Worm (Caenorhabditis elegans) whole organism, mixed stage, embryonic: ENCODE data around the gene try-3.

ENCODE experiments used
- bed-3 ChIP-seq: fragments of 200-800 bp; sonication (Bioruptor generic); optimal IDR thresholded peaks from 3 replicates; lab custom pipeline; 2018; ENCODE audit warnings: mild to moderate bottlenecking, missing genetic modification characterization, moderate library complexity, missing compliant biosample characterization
- lin-13 ChIP-seq: fragments of 150-350 bp; optimal IDR thresholded peaks from 2 replicates; lab custom pipeline; 2014; ENCODE audit warnings: missing biosample characterization, missing genetic modification characterization
- lsy-2 ChIP-seq: fragments of 150-350 bp; optimal IDR thresholded peaks from 2 replicates; lab custom pipeline; 2014; ENCODE audit warnings: missing biosample characterization, missing genetic modification characterization
- mep-1 ChIP-seq: fragments of 150-350 bp; optimal IDR thresholded peaks from 2 replicates; lab custom pipeline; 2017; ENCODE audit warnings: missing biosample characterization, missing genetic modification reagents, missing genetic modification characterization, inconsistent platforms
- mls-2 ChIP-seq: sonication (generic microtip); optimal IDR thresholded peaks from 2 replicates; lab custom pipeline; 2016; ENCODE audit warnings: mild to moderate bottlenecking, missing genetic modification characterization, moderate library complexity, missing compliant biosample characterization
- unc-39 ChIP-seq: fragments of 150-350 bp; optimal IDR thresholded peaks from 2 replicates; lab custom pipeline; 2014; ENCODE audit warnings: missing biosample characterization, missing genetic modification characterization
- ztf-11 ChIP-seq: fragments of 150-350 bp; optimal IDR thresholded peaks from 2 replicates; lab custom pipeline; 2014; ENCODE audit warnings: missing biosample characterization, missing genetic modification characterization

- TF ChIP-seq unc-39 (tag; lab: Kevin White, UChicago), result no peak
- TF ChIP-seq mls-2 (tag; lab: Kevin White, UChicago), result no peak
- no peak for TF ChIP-seq ztf-11 (tag; lab: Kevin White, UChicago)
- TF ChIP-seq lin-13 (tag; lab: Kevin White, UChicago), result no peak
- no peak for TF ChIP-seq lsy-2
- no peak for TF ChIP-seq mep-1 (tag; lab: Kevin White, UChicago)
- TF ChIP-seq bed-3 (GFP tag; lab: Kevin White, UChicago), result no peak
Observed at ce11 chrIV:6602376-6602775, 45.4 kb downstream of the try-3 start, which contains the start of gene F15B10.3.
